Fruit fly (Drosophila melanogaster) whole organism, embryonic: ENCODE data around the gene CG10019.

Experiments used
- Ada2b ChIP-seq: fragments of 200-800 bp; sonication (Bioruptor generic); IDR thresholded peaks from 2 replicates; pipeline ENCODE4 v1.3.6; 2022; ENCODE audit warnings: missing biosample characterization, missing genetic modification characterization
- CG13296 ChIP-seq: fragments of 200-800 bp; sonication (Bioruptor generic); optimal IDR thresholded peaks from 3 replicates; lab custom pipeline; 2018; ENCODE audit warnings: missing biosample characterization, mild to moderate bottlenecking, missing genetic modification characterization
- CG13894 ChIP-seq: fragments of 200-800 bp; sonication (Bioruptor generic); optimal IDR thresholded peaks from 3 replicates; lab custom pipeline; 2018; ENCODE audit warnings: missing biosample characterization, mild to moderate bottlenecking, missing genetic modification characterization, moderate library complexity
- CG15011 ChIP-seq: fragments of 200-800 bp; sonication (Bioruptor generic); optimal IDR thresholded peaks from 3 replicates; lab custom pipeline; 2018; ENCODE audit warnings: missing biosample characterization, mild to moderate bottlenecking, missing genetic modification characterization
- CG1603 ChIP-seq: fragments of 200-800 bp; sonication (Bioruptor generic); optimal IDR thresholded peaks from 2 replicates; lab custom pipeline; 2019; ENCODE audit warnings: missing biosample characterization, mild to moderate bottlenecking, missing genetic modification characterization, moderate library complexity
- CG16863 ChIP-seq: fragments of 200-800 bp; sonication (Bioruptor generic); optimal IDR thresholded peaks from 3 replicates; lab custom pipeline; 2016; ENCODE audit warnings: missing biosample characterization, missing genetic modification characterization
- CG17361 ChIP-seq: fragments of 200-800 bp; sonication (Bioruptor generic); IDR thresholded peaks from 3 replicates; pipeline ENCODE4 v1.3.6; 2022; ENCODE audit warnings: missing biosample characterization, missing genetic modification characterization
- CG17612 ChIP-seq: fragments of 200-800 bp; sonication (Bioruptor generic); IDR thresholded peaks from 2 replicates; pipeline ENCODE4 v1.3.6; 2022; ENCODE audit warnings: missing biosample characterization, missing genetic modification characterization
- CG18011 ChIP-seq: fragments of 200-800 bp; sonication (Bioruptor generic); optimal IDR thresholded peaks from 2 replicates; lab custom pipeline; 2017; ENCODE audit warnings: missing biosample characterization, missing genetic modification characterization, mild to moderate bottlenecking, moderate library complexity, missing genotype
- CG2712 ChIP-seq: fragments of 200-800 bp; optimal IDR thresholded peaks from 3 replicates; lab custom pipeline; 2019; ENCODE audit warnings: missing biosample characterization, mild to moderate bottlenecking, missing genetic modification characterization, moderate library complexity
- CG6683 ChIP-seq: fragments of 200-800 bp; sonication (Bioruptor generic); optimal IDR thresholded peaks from 2 replicates; lab custom pipeline; 2017; ENCODE audit warnings: missing biosample characterization, mild to moderate bottlenecking, missing genetic modification characterization, missing genetic modification reagents
- CG7372 ChIP-seq: fragments of 200-800 bp; sonication (Bioruptor generic); IDR thresholded peaks from 2 replicates; pipeline ENCODE4 v1.3.6; 2022; ENCODE audit warnings: missing biosample characterization, missing genetic modification characterization
- CG8765 ChIP-seq: fragments of 200-800 bp; sonication (Bioruptor generic); IDR thresholded peaks from 2 replicates; pipeline ENCODE4 v1.3.6; 2022; ENCODE audit warnings: missing biosample characterization, missing genetic modification characterization
- CG9215 ChIP-seq: fragments of 200-800 bp; sonication (Bioruptor generic); IDR thresholded peaks from 2 replicates; pipeline ENCODE4 v1.3.6; 2022; ENCODE audit warnings: missing biosample characterization, missing genetic modification characterization
- CG9727 ChIP-seq: fragments of 200-800 bp; sonication (Bioruptor generic); optimal IDR thresholded peaks from 3 replicates; lab custom pipeline; 2017; ENCODE audit warnings: missing biosample characterization, mild to moderate bottlenecking, missing genetic modification characterization
- Dfd ChIP-seq, 2 experiments: fragments of >200 bp; optimal IDR thresholded peaks; 2 replicates each; lab custom pipeline; 2017; ENCODE audit warnings: missing biosample characterization in 2 of 2, missing genetic modification characterization in 2 of 2
- E2f2 ChIP-seq: fragments of 200-800 bp; sonication (Bioruptor generic); IDR thresholded peaks from 2 replicates; pipeline ENCODE4 v1.3.6; 2022; ENCODE audit warnings: missing biosample characterization, missing genetic modification characterization
- Ets65A ChIP-seq: fragments of 200-800 bp; sonication (Bioruptor generic); peaks from one replicate; lab custom pipeline; 2016; ENCODE audit warnings: missing biosample characterization, missing genetic modification characterization
- Fer1 ChIP-seq: fragments of 200-800 bp; sonication (Bioruptor generic); optimal IDR thresholded peaks from 2 replicates; lab custom pipeline; 2017; ENCODE audit warnings: missing biosample characterization, mild to moderate bottlenecking, missing genetic modification characterization
- Gsc ChIP-seq: fragments of 200-800 bp; sonication (Bioruptor generic); IDR thresholded peaks from 2 replicates; pipeline ENCODE4 v1.3.6; 2022; ENCODE audit warnings: missing biosample characterization, missing genetic modification characterization
- Hey ChIP-seq: fragments of 200-800 bp; sonication (Bioruptor generic); optimal IDR thresholded peaks from 3 replicates; lab custom pipeline; 2018; ENCODE audit warnings: missing biosample characterization, mild to moderate bottlenecking, missing genetic modification characterization
- HmgZ ChIP-seq: fragments of 200-800 bp; sonication (Bioruptor generic); optimal IDR thresholded peaks from 2 replicates; lab custom pipeline; 2018; ENCODE audit warnings: missing biosample characterization, mild to moderate bottlenecking, missing genetic modification characterization
- Hr78 ChIP-seq, 2 experiments: fragments of 200-800 bp in 1 of 2; fragments of >200 bp in 1 of 2; sonication (Bioruptor generic) in 1 of 2; optimal IDR thresholded peaks; 2 replicates each; lab custom pipeline; 2017 to 2019; ENCODE audit warnings: missing biosample characterization in 2 of 2, missing genetic modification characterization in 2 of 2, mild to moderate bottlenecking in 1 of 2, moderate library complexity in 1 of 2
- MTF-1 ChIP-seq: fragments of 200-800 bp; sonication (Bioruptor generic); optimal IDR thresholded peaks from 2 replicates; lab custom pipeline; 2018; ENCODE audit warnings: missing biosample characterization, mild to moderate bottlenecking, missing genetic modification characterization, borderline replicate concordance
- Max ChIP-seq: fragments of 200-800 bp; sonication (Bioruptor generic); optimal IDR thresholded peaks from 2 replicates; lab custom pipeline; 2016; ENCODE audit warnings: missing biosample characterization, mild to moderate bottlenecking, missing genetic modification characterization
- Neu2 ChIP-seq: fragments of 200-800 bp; sonication (Bioruptor generic); optimal IDR thresholded peaks from 3 replicates; lab custom pipeline; 2016; ENCODE audit warnings: missing biosample characterization, missing genetic modification characterization, borderline replicate concordance
- Optix ChIP-seq: fragments of 200-800 bp; sonication (Bioruptor generic); IDR thresholded peaks from 3 replicates; pipeline ENCODE4 v1.3.6; 2022; ENCODE audit warnings: missing biosample characterization, missing genetic modification characterization
- TFAM ChIP-seq: fragments of 200-800 bp; sonication (Bioruptor generic); optimal IDR thresholded peaks from 2 replicates; lab custom pipeline; 2017; ENCODE audit warnings: missing biosample characterization, missing genetic modification characterization, inconsistent platforms
- Vsx1 ChIP-seq: fragments of 200-800 bp; sonication (Bioruptor generic); optimal IDR thresholded peaks from 2 replicates; lab custom pipeline; 2017; ENCODE audit warnings: missing biosample characterization, mild to moderate bottlenecking, missing genetic modification characterization, missing genetic modification reagents
- bowl ChIP-seq: fragments of 200-800 bp; sonication (Bioruptor generic); IDR thresholded peaks from 2 replicates; pipeline ENCODE4 v1.3.6; 2022; ENCODE audit warnings: missing biosample characterization, missing genetic modification characterization
- br ChIP-seq: fragments of >200 bp; optimal IDR thresholded peaks from 2 replicates; lab custom pipeline; 2017
- cad ChIP-seq: fragments of >200 bp; optimal IDR thresholded peaks from 2 replicates; lab custom pipeline; 2017; ENCODE audit warnings: missing biosample characterization, missing genetic modification characterization
- dimm ChIP-seq: fragments of 200-800 bp; sonication (Bioruptor generic); IDR thresholded peaks from 2 replicates; pipeline ENCODE4 v1.3.6; 2022; ENCODE audit warnings: missing biosample characterization, missing genetic modification characterization
- esg ChIP-seq: fragments of 200-800 bp; sonication (Bioruptor generic); conservative IDR thresholded peaks from 2 replicates; pipeline ENCODE4 v1.3.6; 2022; ENCODE audit warnings: missing biosample characterization, missing genetic modification characterization
- gro ChIP-seq: fragments of 200-800 bp; sonication (Bioruptor generic); optimal IDR thresholded peaks from 2 replicates; lab custom pipeline; 2016; ENCODE audit warnings: missing biosample characterization, missing genetic modification characterization
- hb ChIP-seq: fragments of 200-800 bp; sonication (Bioruptor generic); IDR thresholded peaks from 3 replicates; pipeline ENCODE4 v1.3.6; 2022; ENCODE audit warnings: missing biosample characterization, missing genetic modification characterization; ENCODE audit not compliant: partially characterized antibody
- hbn ChIP-seq: fragments of 200-800 bp; sonication (Bioruptor generic); IDR thresholded peaks from 2 replicates; pipeline ENCODE4 v1.3.6; 2022; ENCODE audit warnings: missing biosample characterization, missing genetic modification characterization; ENCODE audit not compliant: partially characterized antibody
- kah ChIP-seq: fragments of 200-800 bp; sonication (Bioruptor generic); optimal IDR thresholded peaks from 2 replicates; lab custom pipeline; 2018; ENCODE audit warnings: missing biosample characterization, mild to moderate bottlenecking, missing genetic modification characterization
- lab ChIP-seq: fragments of 200-800 bp; sonication (Bioruptor generic); optimal IDR thresholded peaks from 3 replicates; lab custom pipeline; 2017; ENCODE audit warnings: missing biosample characterization, missing genetic modification characterization, mild to moderate bottlenecking, moderate library complexity, missing genetic modification reagents
- lmd ChIP-seq: fragments of 200-800 bp; sonication (Bioruptor generic); IDR thresholded peaks from 2 replicates; pipeline ENCODE4 v1.3.6; 2022; ENCODE audit warnings: missing biosample characterization, missing genetic modification characterization
- luna ChIP-seq: fragments of 200-800 bp; sonication (Bioruptor generic); optimal IDR thresholded peaks from 2 replicates; lab custom pipeline; 2016; ENCODE audit warnings: missing biosample characterization, missing genetic modification characterization
- pan ChIP-seq, 4 experiments: fragments of >200 bp in 3 of 4; fragments of 200-800 bp in 1 of 4; sonication (Bioruptor generic) in 1 of 4; optimal IDR thresholded peaks in 3 of 4; IDR thresholded peaks in 1 of 4; 2 replicates each; pipeline versions ENCODE4 v1.3.6 to Lab custom; 2017 to 2022; ENCODE audit warnings: missing biosample characterization in 2 of 4, missing genetic modification characterization in 2 of 4, mixed read lengths in 1 of 4
- pho ChIP-seq: fragments of 200-800 bp; sonication (Bioruptor generic); optimal IDR thresholded peaks from 2 replicates; lab custom pipeline; 2016; ENCODE audit warnings: missing biosample characterization, missing genetic modification characterization
- phol ChIP-seq: fragments of 200-800 bp; sonication (Bioruptor generic); optimal IDR thresholded peaks from 3 replicates; lab custom pipeline; 2018; ENCODE audit warnings: missing biosample characterization, mild to moderate bottlenecking, missing genetic modification characterization, moderate library complexity
- ranshi ChIP-seq: fragments of 200-800 bp; sonication (Bioruptor generic); IDR thresholded peaks from 2 replicates; pipeline ENCODE4 v1.3.6; 2022; ENCODE audit warnings: missing biosample characterization, missing genetic modification characterization
- row ChIP-seq: fragments of 200-800 bp; sonication (Bioruptor generic); IDR thresholded peaks from 3 replicates; pipeline ENCODE4 v1.3.6; 2022; ENCODE audit warnings: missing biosample characterization, missing genetic modification characterization
- shn ChIP-seq: fragments of 200-800 bp; sonication (Bioruptor generic); optimal IDR thresholded peaks from 3 replicates; lab custom pipeline; 2016; ENCODE audit warnings: missing biosample characterization, missing genetic modification characterization
- sna ChIP-seq: fragments of 200-800 bp; sonication (Bioruptor generic); IDR thresholded peaks from 2 replicates; pipeline ENCODE4 v1.3.6; 2022; ENCODE audit warnings: missing biosample characterization, missing genetic modification characterization; ENCODE audit not compliant: partially characterized antibody
- trh ChIP-seq: fragments of 200-800 bp; sonication (Bioruptor generic); optimal IDR thresholded peaks from 2 replicates; lab custom pipeline; 2016; ENCODE audit warnings: missing biosample characterization, missing genetic modification characterization

Gene CG10019

DNA sequence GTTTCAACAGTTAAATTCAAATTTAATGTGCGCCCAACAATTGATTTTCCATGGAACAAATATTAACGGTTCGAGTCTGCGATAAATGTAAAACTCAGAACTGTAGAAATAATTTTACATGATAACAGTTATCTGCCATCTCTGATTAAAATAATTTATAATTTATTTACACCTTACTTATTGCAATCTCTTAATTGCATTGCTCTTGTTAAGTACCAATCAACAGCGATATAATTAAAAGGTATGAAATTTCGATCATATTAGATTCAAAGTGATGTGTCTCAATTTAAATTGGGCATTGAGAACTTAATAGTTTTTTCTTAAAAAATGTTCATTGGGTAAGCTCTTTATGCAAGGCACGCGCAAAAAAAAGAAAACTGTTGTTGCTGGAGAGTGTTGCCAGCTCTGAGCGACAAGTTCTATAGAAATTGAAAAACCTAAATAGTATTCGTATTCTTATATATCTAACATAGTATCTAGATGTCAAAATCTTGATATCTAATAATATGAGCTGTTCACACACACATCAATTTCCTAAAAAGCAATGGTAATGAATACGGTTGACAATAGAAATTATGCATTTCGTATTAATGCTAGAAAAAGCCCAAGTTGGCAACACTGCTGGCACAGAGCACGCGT is 72.7 kb downstream of the CG10019 start (continued):
- peak; percentile 65 for TF ChIP-seq ranshi
- TF ChIP-seq Ets65A (GFP tag; lab: Kevin White, UChicago), result no peak
- TF ChIP-seq lmd, result peak; percentile 72
- peak; percentile 22 for TF ChIP-seq CG16863 (GFP tag; lab: Kevin White, UChicago)
- peak; percentile 54 for TF ChIP-seq CG9727 (GFP tag; lab: Kevin White, UChicago)
- TF ChIP-seq CG17612 (GFP tag; lab: Robert Waterston, UW), result 0 out of 2 replicates have a peak, but pooled peaks have one; percentile 24
- no peak for TF ChIP-seq br (lab: Kevin White, UChicago)
- TF ChIP-seq CG7372, result no peak; the same call in 1 of the 2 replicates
- no peak for TF ChIP-seq CG8765 (GFP tag; lab: Robert Waterston, UW)
- TF ChIP-seq Max, result peak; percentile 63
- TF ChIP-seq sna (GFP tag; lab: Robert Waterston, UW), result no peak
- TF ChIP-seq cad (GFP tag; lab: Kevin White, UChicago), result no peak
- TF ChIP-seq dimm (GFP tag; lab: Robert Waterston, UW), result no peak
- no peak for TF ChIP-seq Fer1
- no peak for TF ChIP-seq pan (optimal IDR thresholded peaks at IDR 0.05; lab: Kevin White, UChicago)
- TF ChIP-seq pan (GFP tag; optimal IDR thresholded peaks at IDR 0.05 in 1 of 2, IDR thresholded peaks at IDR 0.05 in 1 of 2), result peak in 1 of 2 experiments; percentile 71
- TF ChIP-seq HmgZ, result peak; percentile 81
- TF ChIP-seq MTF-1 (GFP tag; lab: Kevin White, UChicago), result peak; percentile 12
- TF ChIP-seq shn, result peak; percentile 34
- TF ChIP-seq row (GFP tag; lab: Robert Waterston, UW), result peak; percentile 94
- peak; percentile 20 for TF ChIP-seq pho (GFP tag; lab: Kevin White, UChicago)
- peak; percentile 58 for TF ChIP-seq phol (tag; lab: Kevin White, UChicago)
- TF ChIP-seq Hr78 (GFP tag; optimal IDR thresholded peaks at IDR 0.05; lab: Kevin White, UChicago), result no peak
- no peak for TF ChIP-seq Vsx1 (GFP tag; lab: Kevin White, UChicago)
- peak; percentile 59 for TF ChIP-seq CG2712
- TF ChIP-seq E2f2 (GFP tag; lab: Robert Waterston, UW), result peak; percentile 73
- TF ChIP-seq CG9215, result peak; percentile 80
- no peak for TF ChIP-seq hbn
- no peak for TF ChIP-seq Optix (GFP tag; lab: Robert Waterston, UW)
- no peak for TF ChIP-seq Neu2 (GFP tag; lab: Kevin White, UChicago)
- no peak for TF ChIP-seq CG18011 (GFP tag; lab: Kevin White, UChicago)
- TF ChIP-seq CG17361 (GFP tag; lab: Robert Waterston, UW), result peak; percentile 32; the same call in 1 of the 3 replicates
- TF ChIP-seq gro (GFP tag; lab: Kevin White, UChicago), result no peak
- TF ChIP-seq Gsc (GFP tag; lab: Robert Waterston, UW), result no peak
- no peak for TF ChIP-seq CG1603
- peak; percentile 62 for TF ChIP-seq trh (GFP tag; lab: Kevin White, UChicago)
- no peak for TF ChIP-seq luna (GFP tag; lab: Kevin White, UChicago)
- TF ChIP-seq bowl (GFP tag; lab: Robert Waterston, UW), result peak; percentile 73; the same call in 1 of the 2 replicates
- no peak for TF ChIP-seq Hey (tag; lab: Kevin White, UChicago)
- no peak for TF ChIP-seq TFAM (GFP tag; lab: Kevin White, UChicago)
- TF ChIP-seq lab (GFP tag; lab: Kevin White, UChicago), result peak; percentile 81
- no peak for TF ChIP-seq Dfd (GFP tag; optimal IDR thresholded peaks at IDR 0.05; lab: Kevin White, UChicago)
- no peak for TF ChIP-seq CG6683 (GFP tag; lab: Kevin White, UChicago)
- peak; percentile 17 for TF ChIP-seq CG13296 (GFP tag; lab: Kevin White, UChicago)
- TF ChIP-seq CG15011 (GFP tag; lab: Kevin White, UChicago), result peak; percentile 11
- peak; percentile 27 for TF ChIP-seq kah
- TF ChIP-seq esg (GFP tag; lab: Robert Waterston, UW), result 0 out of 2 replicates have a peak, but pooled peaks have one; percentile 29
- peak; percentile 57 for TF ChIP-seq Ada2b (GFP tag; lab: Robert Waterston, UW)
- no peak for TF ChIP-seq CG13894 (tag; lab: Kevin White, UChicago)
- TF ChIP-seq hb, result no peak
